Worm (Caenorhabditis elegans) whole organism, L4/young adult: ENCODE measurements around the gene rabr-1.

Source experiments
- W03F9.2 ChIP-seq: fragments of 150-350 bp; optimal IDR thresholded peaks from 2 replicates; lab custom pipeline; 2014; ENCODE audit warnings: missing biosample characterization, missing genetic modification characterization
- him-1 ChIP-seq: sonication (generic microtip); optimal IDR thresholded peaks from 2 replicates; lab custom pipeline; 2016; ENCODE audit warnings: missing genotype, missing genetic modification reagents, missing genetic modification characterization, missing compliant biosample characterization

DNA sequence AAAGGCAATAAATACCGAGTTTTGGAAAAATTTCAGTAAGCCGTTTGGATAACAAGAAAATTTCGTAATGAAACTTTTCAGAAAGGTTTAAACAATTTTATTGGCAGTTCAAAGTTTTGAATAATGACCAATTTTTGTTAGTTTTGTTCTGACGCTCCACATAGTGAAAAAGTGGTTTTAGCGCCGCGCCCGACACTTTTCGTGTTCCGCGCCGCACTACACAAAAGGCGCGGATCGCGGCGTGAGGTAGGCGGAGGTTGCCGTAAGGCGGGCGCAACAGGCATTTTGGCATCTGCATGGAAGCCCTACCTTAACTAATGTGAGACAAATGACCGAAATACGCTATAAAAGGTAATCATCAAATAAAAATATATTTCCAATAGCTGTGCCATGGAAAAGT is 34.2 kb upstream of the rabr-1 start:
- TF ChIP-seq him-1 (tag; lab: Kevin White, UChicago) = no peak
- TF ChIP-seq W03F9.2 (tag; lab: Kevin White, UChicago) = no peak
